Fruit fly (Drosophila melanogaster) whole organism: Measurements from ENCODE around the gene Or85f.
A peak's percentile ranks its signal among the peaks of the same experiment; 100 is the strongest.

Experiments
- CG8478 ChIP-seq: fragments of >200 bp; optimal IDR thresholded peaks from 2 replicates; lab custom pipeline; 2018; ENCODE audit warnings: inconsistent platforms
- Dll ChIP-seq: fragments of >200 bp; optimal IDR thresholded peaks from 2 replicates; lab custom pipeline; 2017
- EcR ChIP-seq, 2 experiments: fragments of >200 bp; optimal IDR thresholded peaks; 2 replicates each; lab custom pipeline; 2017; ENCODE audit warnings: missing biosample characterization in 2 of 2, missing genetic modification characterization in 2 of 2, missing genetic modification reagents in 2 of 2
- pan ChIP-seq: fragments of >200 bp; optimal IDR thresholded peaks from 2 replicates; lab custom pipeline; 2017
- psq ChIP-seq: fragments of >200 bp; optimal IDR thresholded peaks from 2 replicates; lab custom pipeline; 2017
- usp ChIP-seq: fragments of >200 bp; optimal IDR thresholded peaks from 2 replicates; lab custom pipeline; 2017; ENCODE audit warnings: missing biosample characterization, missing genetic modification characterization, mixed read lengths

Gene Or85f

DNA sequence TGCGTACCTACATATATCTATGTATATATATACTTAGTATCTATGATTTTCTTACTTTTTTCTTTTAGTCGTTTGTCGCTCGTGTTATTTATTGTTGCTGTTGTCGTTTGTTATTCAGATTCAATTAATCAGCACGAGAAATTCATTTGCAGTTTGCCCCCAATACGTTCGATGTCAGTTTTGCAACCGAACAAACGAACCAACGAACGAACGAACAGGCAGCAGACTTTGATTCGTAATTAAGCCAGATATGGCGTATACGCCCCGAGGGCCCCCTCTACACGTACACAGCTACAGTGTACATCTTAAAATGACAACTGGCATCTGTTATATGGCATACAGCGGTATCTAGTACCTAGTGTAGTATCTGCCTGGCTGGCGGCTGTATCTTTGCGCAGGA is 35.3 kb downstream of the Or85f start:
- TF ChIP-seq CG8478 (lab: Kevin White, UChicago) (no peak), pan (lab: Kevin White, UChicago) (no peak), Dll (lab: Kevin White, UChicago) (no peak), usp (GFP tag; lab: Kevin White, UChicago) (no peak), EcR (GFP tag; optimal IDR thresholded peaks at IDR 0.05; lab: Kevin White, UChicago) (no peak), psq (no peak)

- TF ChIP-seq pan (lab: Kevin White, UChicago) = no peak
These were observed 35.8 kb downstream of the Or85f start for dm6 chr3R:9433774-9434173.

DNA sequence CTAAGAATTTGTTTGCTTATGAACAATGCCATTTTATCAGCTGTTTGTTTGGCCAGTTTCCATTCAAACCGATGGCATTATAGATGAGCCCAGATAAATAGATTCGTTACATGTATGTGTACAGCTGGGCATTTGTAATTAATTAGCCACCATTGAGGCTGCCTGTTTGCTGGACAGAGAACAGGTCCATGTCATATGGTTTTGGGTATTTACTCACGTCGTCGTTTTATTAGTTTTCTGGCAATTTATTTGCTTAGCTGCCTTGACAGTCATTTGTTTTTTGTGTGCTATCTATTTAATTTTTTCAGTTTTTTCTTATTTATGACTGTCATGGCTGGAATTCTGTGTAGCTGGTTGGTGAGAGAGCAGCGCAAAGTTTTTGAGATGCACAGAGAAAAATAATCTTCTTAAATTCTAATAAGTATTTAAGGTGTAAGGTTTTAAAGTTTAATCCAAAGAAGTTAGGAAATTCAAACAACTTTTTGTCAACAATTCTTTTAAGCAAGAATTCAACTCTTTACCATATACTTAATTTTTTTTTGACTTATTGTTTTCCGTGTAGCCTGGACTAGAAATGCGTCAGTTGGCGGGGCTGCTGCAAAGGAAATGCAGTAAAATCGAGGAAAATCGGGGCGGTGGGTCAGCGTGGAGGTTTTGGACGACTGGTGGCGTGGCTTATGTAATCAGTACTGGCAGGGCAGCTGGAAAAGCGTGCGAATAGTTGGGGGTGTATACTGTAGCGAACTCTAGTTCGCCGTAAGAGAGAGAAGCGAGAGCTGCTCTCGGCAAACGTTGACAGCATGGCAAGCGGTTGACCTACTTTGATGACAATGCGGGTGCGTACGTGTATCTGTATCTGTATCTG is 36.8 kb downstream of the Or85f start:
- no peak for TF ChIP-seq Dll (lab: Kevin White, UChicago)
- TF ChIP-seq CG8478 (lab: Kevin White, UChicago) = no peak
- no peak for TF ChIP-seq psq
- no peak for TF ChIP-seq usp (GFP tag; lab: Kevin White, UChicago)
- TF ChIP-seq EcR (GFP tag; optimal IDR thresholded peaks at IDR 0.05; lab: Kevin White, UChicago) = no peak
- no peak for TF ChIP-seq pan (lab: Kevin White, UChicago)

dm6 chr3R:9435898-9436297 is 37.9 kb downstream of the Or85f start:
- TF ChIP-seq pan (lab: Kevin White, UChicago) (no peak), psq (no peak), EcR (GFP tag; optimal IDR thresholded peaks at IDR 0.05; lab: Kevin White, UChicago) (no peak), Dll (lab: Kevin White, UChicago) (no peak), CG8478 (lab: Kevin White, UChicago) (no peak), usp (GFP tag; lab: Kevin White, UChicago) (no peak)

- TF ChIP-seq pan (lab: Kevin White, UChicago) (no peak), usp (GFP tag; lab: Kevin White, UChicago) (no peak), CG8478 (lab: Kevin White, UChicago) (no peak), Dll (lab: Kevin White, UChicago) (peak; percentile 85), EcR (GFP tag; optimal IDR thresholded peaks at IDR 0.05; lab: Kevin White, UChicago) (no peak), psq (no peak)
These were observed 38.5 kb downstream of the Or85f start for dm6 chr3R:9436358-9436972.

DNA sequence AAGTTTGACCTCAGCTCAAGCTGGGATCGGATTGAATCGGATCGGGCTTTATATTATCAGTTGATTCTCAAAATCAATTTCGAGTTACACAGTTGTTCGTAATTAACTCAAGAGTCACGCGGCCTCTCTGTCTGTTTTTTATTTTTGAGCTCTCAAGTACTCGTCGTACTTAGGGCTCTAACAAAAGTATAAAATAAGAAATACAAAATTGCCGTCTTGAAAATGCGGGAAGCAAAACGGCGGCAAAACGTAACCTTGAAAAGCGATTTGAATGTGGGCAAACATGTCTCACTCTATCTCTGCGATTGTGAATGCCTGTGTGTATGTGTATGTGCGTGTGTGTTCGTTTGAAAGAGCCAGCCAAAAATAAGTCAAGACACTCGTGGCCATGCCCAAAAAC is 39.6 kb downstream of the Or85f start:
- TF ChIP-seq EcR (GFP tag; optimal IDR thresholded peaks at IDR 0.05; lab: Kevin White, UChicago) = no peak
- TF ChIP-seq pan (lab: Kevin White, UChicago) = no peak
- no peak for TF ChIP-seq CG8478 (lab: Kevin White, UChicago)
- TF ChIP-seq usp (GFP tag; lab: Kevin White, UChicago) = no peak
- TF ChIP-seq Dll (lab: Kevin White, UChicago) = no peak
- TF ChIP-seq psq = no peak

- TF ChIP-seq usp (GFP tag; lab: Kevin White, UChicago) (no peak), CG8478 (lab: Kevin White, UChicago) (no peak), Dll (lab: Kevin White, UChicago) (no peak), EcR (GFP tag; optimal IDR thresholded peaks at IDR 0.05; lab: Kevin White, UChicago) (no peak), pan (lab: Kevin White, UChicago) (no peak), psq (no peak)
These were observed 43.1 kb downstream of the Or85f start for dm6 chr3R:9441134-9441533.

dm6 chr3R:9441996-9442395 is 44.0 kb downstream of the Or85f start:
- TF ChIP-seq EcR (GFP tag; optimal IDR thresholded peaks at IDR 0.05; lab: Kevin White, UChicago) (no peak), usp (GFP tag; lab: Kevin White, UChicago) (no peak), psq (no peak), Dll (lab: Kevin White, UChicago) (no peak), pan (lab: Kevin White, UChicago) (no peak), CG8478 (lab: Kevin White, UChicago) (no peak)

dm6 chr3R:9448320-9448719 is 50.3 kb downstream of the Or85f start:
- TF ChIP-seq Dll (lab: Kevin White, UChicago) (no peak), usp (GFP tag; lab: Kevin White, UChicago) (no peak), CG8478 (lab: Kevin White, UChicago) (no peak), psq (no peak), EcR (GFP tag; optimal IDR thresholded peaks at IDR 0.05; lab: Kevin White, UChicago) (no peak), pan (lab: Kevin White, UChicago) (no peak)
